Worm (Caenorhabditis elegans) whole organism, late embryonic: ENCODE measurements around the gene bgal-2.

Experiments used
- C38D4.7 ChIP-seq: fragments of 200-800 bp; sonication (Bioruptor generic); optimal IDR thresholded peaks from 2 replicates; lab custom pipeline; 2018; ENCODE audit warnings: mild to moderate bottlenecking, missing genetic modification characterization, moderate library complexity, missing compliant biosample characterization
- K02D7.2 ChIP-seq: sonication (generic microtip); optimal IDR thresholded peaks from 2 replicates; lab custom pipeline; 2017; ENCODE audit warnings: mild to moderate bottlenecking, missing genetic modification characterization, missing compliant biosample characterization
- T23F11.4 ChIP-seq: fragments of 200-800 bp; sonication (Bioruptor generic); optimal IDR thresholded peaks from 2 replicates; lab custom pipeline; 2018; ENCODE audit warnings: mild to moderate bottlenecking, missing genetic modification characterization, missing compliant biosample characterization
- ahr-1 ChIP-seq: sonication (generic microtip); optimal IDR thresholded peaks from 2 replicates; lab custom pipeline; 2016; ENCODE audit warnings: missing genetic modification characterization, missing compliant biosample characterization
- ama-1 ChIP-seq: fragments of 150-350 bp; optimal IDR thresholded peaks from 2 replicates; lab custom pipeline; 2014
- ceh-14 ChIP-seq: sonication (generic microtip); optimal IDR thresholded peaks from 2 replicates; lab custom pipeline; 2016; ENCODE audit warnings: missing genotype, missing genetic modification characterization, missing compliant biosample characterization
- ceh-18 ChIP-seq: sonication (generic microtip); optimal IDR thresholded peaks from 2 replicates; lab custom pipeline; 2016; ENCODE audit warnings: missing genetic modification characterization, missing compliant biosample characterization
- ceh-19 ChIP-seq: fragments of 200-800 bp; sonication (Bioruptor generic); optimal IDR thresholded peaks from 2 replicates; lab custom pipeline; 2018; ENCODE audit warnings: mild to moderate bottlenecking, missing genetic modification characterization, missing compliant biosample characterization
- ceh-2 ChIP-seq: sonication (generic microtip); optimal IDR thresholded peaks from 2 replicates; lab custom pipeline; 2016; ENCODE audit warnings: missing genotype, missing genetic modification characterization, missing compliant biosample characterization
- ceh-22 ChIP-seq: sonication (generic microtip); optimal IDR thresholded peaks from 2 replicates; lab custom pipeline; 2017; ENCODE audit warnings: missing biosample characterization, missing genetic modification characterization
- ceh-24 ChIP-seq: sonication (generic microtip); optimal IDR thresholded peaks from 2 replicates; lab custom pipeline; 2016; ENCODE audit warnings: mild to moderate bottlenecking, missing genetic modification characterization, missing compliant biosample characterization
- ceh-48 ChIP-seq: sonication (generic microtip); optimal IDR thresholded peaks from 2 replicates; lab custom pipeline; 2016; ENCODE audit warnings: missing genetic modification characterization, inconsistent platforms, missing compliant biosample characterization
- ceh-6 ChIP-seq: fragments of 200-800 bp; sonication (Bioruptor generic); optimal IDR thresholded peaks from 2 replicates; lab custom pipeline; 2018; ENCODE audit warnings: mild to moderate bottlenecking, missing genetic modification characterization, missing compliant biosample characterization
- ceh-9 ChIP-seq: sonication (generic microtip); optimal IDR thresholded peaks from 2 replicates; lab custom pipeline; 2016; ENCODE audit warnings: mild to moderate bottlenecking, missing genetic modification characterization, inconsistent platforms, missing compliant biosample characterization
- che-1 ChIP-seq: sonication (generic microtip); optimal IDR thresholded peaks from 2 replicates; lab custom pipeline; 2016; ENCODE audit warnings: mild to moderate bottlenecking, missing genetic modification characterization, missing compliant biosample characterization
- dmd-4 ChIP-seq: sonication (generic microtip); optimal IDR thresholded peaks from 2 replicates; lab custom pipeline; 2016; ENCODE audit warnings: borderline replicate concordance, missing genetic modification characterization, missing compliant biosample characterization
- dve-1 ChIP-seq: sonication (generic microtip); optimal IDR thresholded peaks from 2 replicates; lab custom pipeline; 2017; ENCODE audit warnings: antibody characterized with exemption, mild to moderate bottlenecking, missing genetic modification characterization, missing compliant biosample characterization
- elt-2 ChIP-seq: sonication (generic microtip); optimal IDR thresholded peaks from 2 replicates; lab custom pipeline; 2016; ENCODE audit warnings: missing genetic modification reagents, missing genetic modification characterization, missing compliant biosample characterization
- ets-4 ChIP-seq: sonication (generic microtip); optimal IDR thresholded peaks from 2 replicates; lab custom pipeline; 2016; ENCODE audit warnings: missing genetic modification characterization, missing compliant biosample characterization
- eyg-1 ChIP-seq: sonication (generic microtip); optimal IDR thresholded peaks from 2 replicates; lab custom pipeline; 2016; ENCODE audit warnings: missing genotype, missing genetic modification characterization, missing compliant biosample characterization
- fax-1 ChIP-seq: sonication (generic microtip); optimal IDR thresholded peaks from 2 replicates; lab custom pipeline; 2016; ENCODE audit warnings: missing genotype, missing genetic modification characterization, missing compliant biosample characterization
- fkh-6 ChIP-seq: sonication (generic microtip); optimal IDR thresholded peaks from 2 replicates; lab custom pipeline; 2016; ENCODE audit warnings: missing genetic modification characterization, missing compliant biosample characterization
- hlh-13 ChIP-seq: fragments of 200-800 bp; sonication (Bioruptor generic); optimal IDR thresholded peaks from 2 replicates; lab custom pipeline; 2018; ENCODE audit warnings: mild to moderate bottlenecking, missing genetic modification characterization, missing compliant biosample characterization
- hlh-15 ChIP-seq: sonication (generic microtip); optimal IDR thresholded peaks from 2 replicates; lab custom pipeline; 2016; ENCODE audit warnings: missing genetic modification characterization, missing compliant biosample characterization
- hlh-30 ChIP-seq: sonication (generic microtip); optimal IDR thresholded peaks from 2 replicates; lab custom pipeline; 2017; ENCODE audit warnings: antibody characterized with exemption, missing genetic modification characterization, missing compliant biosample characterization; ENCODE audit not compliant: insufficient read depth
- hlh-6 ChIP-seq: sonication (generic microtip); optimal IDR thresholded peaks from 2 replicates; lab custom pipeline; 2016; ENCODE audit warnings: missing genotype, missing genetic modification characterization, missing compliant biosample characterization
- hlh-8 ChIP-seq: sonication (generic microtip); optimal IDR thresholded peaks from 2 replicates; lab custom pipeline; 2016; ENCODE audit warnings: missing genotype, missing genetic modification characterization, missing compliant biosample characterization
- lim-6 ChIP-seq: sonication (generic microtip); optimal IDR thresholded peaks from 2 replicates; lab custom pipeline; 2016; ENCODE audit warnings: missing genetic modification characterization, missing compliant biosample characterization
- lin-11 ChIP-seq: fragments of 200-800 bp; sonication (Bioruptor generic); optimal IDR thresholded peaks from 2 replicates; lab custom pipeline; 2018; ENCODE audit warnings: mild to moderate bottlenecking, missing genetic modification characterization, missing compliant biosample characterization
- madf-2 ChIP-seq: sonication (generic microtip); optimal IDR thresholded peaks from 2 replicates; lab custom pipeline; 2017; ENCODE audit warnings: missing genetic modification characterization, missing compliant biosample characterization
- mec-3 ChIP-seq: sonication (generic microtip); optimal IDR thresholded peaks from 2 replicates; lab custom pipeline; 2016; ENCODE audit warnings: borderline replicate concordance, missing genetic modification characterization, missing compliant biosample characterization
- nfya-1 ChIP-seq: sonication (generic microtip); optimal IDR thresholded peaks from 2 replicates; lab custom pipeline; 2017; ENCODE audit warnings: missing genetic modification characterization, mild to moderate bottlenecking, missing compliant biosample characterization, antibody characterized with exemption, moderate library complexity
- nhr-232 ChIP-seq: sonication (generic microtip); optimal IDR thresholded peaks from 2 replicates; lab custom pipeline; 2016; ENCODE audit warnings: missing genetic modification characterization, missing compliant biosample characterization
- odd-2 ChIP-seq: sonication (generic microtip); optimal IDR thresholded peaks from 2 replicates; lab custom pipeline; 2017; ENCODE audit warnings: antibody characterized with exemption, mild to moderate bottlenecking, missing genetic modification characterization, missing compliant biosample characterization
- pat-9 ChIP-seq: fragments of 200-800 bp; sonication (Bioruptor generic); optimal IDR thresholded peaks from 2 replicates; lab custom pipeline; 2018; ENCODE audit warnings: mild to moderate bottlenecking, missing genetic modification characterization, moderate library complexity, missing compliant biosample characterization
- pha-2 ChIP-seq: sonication (generic microtip); optimal IDR thresholded peaks from 2 replicates; lab custom pipeline; 2017; ENCODE audit warnings: mild to moderate bottlenecking, missing genetic modification characterization, missing compliant biosample characterization
- pha-4 ChIP-seq: fragments of 150-350 bp; optimal IDR thresholded peaks from 2 replicates; lab custom pipeline; 2018; ENCODE audit warnings: missing biosample characterization, missing genetic modification reagents, missing genetic modification characterization
- pqm-1 ChIP-seq: sonication (generic microtip); optimal IDR thresholded peaks from 2 replicates; lab custom pipeline; 2016; ENCODE audit warnings: missing genetic modification characterization, missing compliant biosample characterization
- pros-1 ChIP-seq: fragments of 150-350 bp; optimal IDR thresholded peaks from 2 replicates; lab custom pipeline; 2014; ENCODE audit warnings: missing biosample characterization, missing genetic modification reagents, missing genetic modification characterization
- sox-4 ChIP-seq: sonication (generic microtip); optimal IDR thresholded peaks from 2 replicates; lab custom pipeline; 2017; ENCODE audit warnings: mild to moderate bottlenecking, missing genetic modification characterization, inconsistent platforms, missing compliant biosample characterization
- syd-9 ChIP-seq: sonication (generic microtip); optimal IDR thresholded peaks from 2 replicates; lab custom pipeline; 2016; ENCODE audit warnings: mild to moderate bottlenecking, missing genetic modification characterization, moderate library complexity, missing compliant biosample characterization
- tbx-2 ChIP-seq: sonication (generic microtip); optimal IDR thresholded peaks from 2 replicates; lab custom pipeline; 2016; ENCODE audit warnings: missing genetic modification characterization, missing compliant biosample characterization
- tbx-7 ChIP-seq: sonication (generic microtip); optimal IDR thresholded peaks from 2 replicates; lab custom pipeline; 2016; ENCODE audit warnings: missing genotype, missing genetic modification characterization, missing compliant biosample characterization
- ttx-3 ChIP-seq: sonication (generic microtip); optimal IDR thresholded peaks from 2 replicates; lab custom pipeline; 2016; ENCODE audit warnings: missing genetic modification reagents, missing genetic modification characterization, missing compliant biosample characterization
- unc-42 ChIP-seq: sonication (generic microtip); optimal IDR thresholded peaks from 2 replicates; lab custom pipeline; 2016; ENCODE audit warnings: missing genotype, missing genetic modification characterization, missing compliant biosample characterization
- unc-55 ChIP-seq: sonication (generic microtip); optimal IDR thresholded peaks from 2 replicates; lab custom pipeline; 2017; ENCODE audit warnings: missing biosample characterization, missing genetic modification reagents, missing genetic modification characterization
- unc-86 ChIP-seq: sonication (generic microtip); optimal IDR thresholded peaks from 2 replicates; lab custom pipeline; 2016; ENCODE audit warnings: missing genetic modification characterization, missing compliant biosample characterization

bgal-2 gene

DNA sequence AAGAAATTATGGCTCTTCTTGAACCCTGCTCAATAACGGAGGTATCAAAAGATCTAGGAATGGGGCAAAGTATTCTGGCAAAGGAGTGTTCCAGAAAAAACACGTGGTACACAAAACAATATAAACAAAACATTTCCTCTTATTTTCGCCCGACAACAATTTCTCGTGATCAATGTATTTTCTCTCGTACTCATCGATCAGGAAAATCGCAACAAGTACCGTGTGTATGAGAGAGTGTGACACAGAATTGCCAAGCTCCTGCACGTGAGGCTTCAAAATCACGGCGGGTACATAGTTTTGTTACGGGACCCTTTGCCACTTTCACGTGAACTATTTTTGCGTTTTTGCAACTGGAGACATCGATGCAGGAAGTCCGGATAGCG is 43.2 kb upstream of the bgal-2 start:
- TF ChIP-seq ceh-24 (tag; lab: Kevin White, UChicago) (no peak), ceh-18 (tag; lab: Kevin White, UChicago) (peak; percentile 12), sox-4 (tag; lab: Kevin White, UChicago) (no peak), hlh-30 (peak; percentile 74)
- TF ChIP-seq, all 69 proteins: peak for 2

DNA sequence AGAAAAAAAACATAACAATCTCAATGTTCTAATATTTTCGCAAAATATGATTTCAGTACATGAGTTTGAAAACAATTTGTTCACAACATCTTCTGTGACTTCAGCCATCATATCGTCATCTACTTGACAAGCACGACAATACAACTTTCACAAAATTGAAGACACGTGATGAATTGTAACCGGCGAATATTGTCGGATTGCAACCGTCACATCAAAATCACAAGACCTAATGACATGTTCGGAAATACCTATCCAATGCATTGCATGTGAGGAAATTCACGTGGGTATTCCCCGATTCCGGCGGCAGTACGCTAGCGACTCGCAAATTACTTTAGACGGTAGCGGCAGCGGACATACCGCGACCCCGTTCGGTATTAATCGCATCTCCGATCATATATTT is 42.7 kb upstream of the bgal-2 start:
- TF ChIP-seq ceh-22, result no peak
- peak; percentile 72 for TF ChIP-seq unc-55
- no peak for TF ChIP-seq eyg-1 (tag; lab: Kevin White, UChicago)
- TF ChIP-seq hlh-6 (tag; lab: Kevin White, UChicago), result no peak
- no peak for TF ChIP-seq dve-1 (tag; lab: Kevin White, UChicago)
- no peak for TF ChIP-seq pqm-1 (tag; lab: Kevin White, UChicago)
- TF ChIP-seq C38D4.7, result no peak
- no peak for TF ChIP-seq madf-2 (tag; lab: Kevin White, UChicago)
- no peak for TF ChIP-seq pros-1
- no peak for TF ChIP-seq ceh-19 (GFP tag; lab: Kevin White, UChicago)
- TF ChIP-seq hlh-30, result peak; percentile 65
- TF ChIP-seq pat-9, result no peak
- no peak for TF ChIP-seq unc-86 (tag; lab: Kevin White, UChicago)
- no peak for TF ChIP-seq tbx-7 (tag; lab: Kevin White, UChicago)
- no peak for TF ChIP-seq ceh-24 (tag; lab: Kevin White, UChicago)
- TF ChIP-seq dmd-4 (tag; lab: Kevin White, UChicago), result no peak

DNA sequence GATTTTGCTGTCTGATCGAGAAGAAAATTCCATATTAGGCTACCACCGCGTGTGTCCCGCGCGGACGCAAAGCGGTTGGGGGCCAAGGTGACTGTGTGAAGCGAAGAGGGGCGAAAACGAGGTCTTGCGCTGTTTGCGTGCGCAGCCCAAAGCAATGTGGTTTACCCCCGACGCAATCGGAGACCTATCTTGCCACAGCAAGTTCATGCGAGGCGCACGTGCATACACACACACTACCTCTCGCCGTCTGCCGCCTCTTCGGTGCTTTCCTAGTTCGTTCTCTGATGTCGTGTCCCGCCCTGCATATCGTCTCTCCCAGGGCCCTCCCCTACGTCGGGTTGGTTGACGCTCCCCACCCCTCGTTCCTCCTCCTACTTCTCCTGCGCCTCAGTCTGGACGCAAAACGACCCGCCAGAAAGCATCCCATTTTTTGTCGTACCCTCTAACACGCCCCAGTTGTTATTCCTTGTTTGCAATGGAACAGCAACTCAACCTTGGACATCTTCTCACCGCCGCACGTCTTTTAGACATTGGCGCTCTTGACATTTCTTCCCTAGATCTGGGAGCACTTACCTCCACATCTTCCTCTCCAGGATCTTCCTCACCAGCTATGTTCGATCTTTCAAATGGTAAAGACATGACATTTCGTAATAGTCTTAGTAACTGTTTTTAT is 42.1 kb upstream of the bgal-2 start, which contains the start of gene mdl-1:
Gene mdl-1 (plus strand): TSS at position 341 of the 673 bp plus-strand sequence.
- TF ChIP-seq nfya-1 (tag; lab: Kevin White, UChicago) (peak; percentile 78), lin-11 (tag; lab: Kevin White, UChicago) (peak; percentile 21), ceh-22 (no peak), eyg-1 (tag; lab: Kevin White, UChicago) (peak; percentile 69), mec-3 (tag; lab: Kevin White, UChicago) (no peak), pha-4 (tag; lab: Kevin White, UChicago) (no peak), tbx-7 (tag; lab: Kevin White, UChicago) (no peak), ceh-6 (peak; percentile 8), tbx-2 (tag; lab: Kevin White, UChicago) (peak; percentile 88), hlh-6 (tag; lab: Kevin White, UChicago) (no peak), unc-86 (tag; lab: Kevin White, UChicago) (no peak), ttx-3 (tag; lab: Kevin White, UChicago) (no peak), syd-9 (tag; lab: Kevin White, UChicago) (peak; percentile 58), C38D4.7 (peak; percentile 23), ceh-48 (tag; lab: Kevin White, UChicago) (no peak), hlh-15 (tag; lab: Kevin White, UChicago) (no peak), ets-4 (tag; lab: Kevin White, UChicago) (peak; percentile 58), T23F11.4 (GFP tag; lab: Kevin White, UChicago) (peak; percentile 85), odd-2 (tag; lab: Kevin White, UChicago) (no peak), lim-6 (no peak), pros-1 (peak; percentile 65), hlh-13 (GFP tag; lab: Kevin White, UChicago) (no peak), fax-1 (tag; lab: Kevin White, UChicago) (no peak), ceh-2 (tag; lab: Kevin White, UChicago) (peak; percentile 32), nhr-232 (no peak), pha-2 (tag; lab: Kevin White, UChicago) (peak; percentile 76), dmd-4 (tag; lab: Kevin White, UChicago) (no peak), che-1 (tag; lab: Kevin White, UChicago) (no peak), hlh-8 (no peak), ama-1 (lab: Kevin White, UChicago) (no peak), pat-9 (peak; percentile 56), unc-42 (tag; lab: Kevin White, UChicago) (peak; percentile 48), ahr-1 (tag; lab: Kevin White, UChicago) (peak; percentile 6), ceh-9 (no peak), K02D7.2 (tag; lab: Kevin White, UChicago) (no peak), ceh-24 (tag; lab: Kevin White, UChicago) (no peak), ceh-14 (tag; lab: Kevin White, UChicago) (peak; percentile 63), ceh-19 (GFP tag; lab: Kevin White, UChicago) (peak; percentile 87), fkh-6 (tag; lab: Kevin White, UChicago) (no peak), elt-2 (tag; lab: Kevin White, UChicago) (peak; percentile 74)
